Fruit fly (Drosophila melanogaster) whole organism, pupa: ENCODE results near the gene Bet1.

Experiments used
- CG10348 ChIP-seq: fragments of 200-800 bp; sonication (Bioruptor generic); IDR thresholded peaks from 2 replicates; pipeline ENCODE4 v1.3.6; 2022; ENCODE audit warnings: missing biosample characterization, missing genetic modification characterization
- CG12605 ChIP-seq: fragments of 200-800 bp; sonication (Bioruptor generic); IDR thresholded peaks from 2 replicates; pipeline ENCODE4 v1.3.6; 2022; ENCODE audit warnings: missing biosample characterization, missing genetic modification characterization
- CG13204 ChIP-seq: fragments of 200-800 bp; sonication (Bioruptor generic); optimal IDR thresholded peaks from 2 replicates; lab custom pipeline; 2018; ENCODE audit warnings: missing biosample characterization, mild to moderate bottlenecking, missing genetic modification characterization, moderate library complexity
- CG14655 ChIP-seq: fragments of 200-800 bp; sonication (Bioruptor generic); optimal IDR thresholded peaks from 3 replicates; lab custom pipeline; 2017; ENCODE audit warnings: mild to moderate bottlenecking, missing biosample characterization, missing genetic modification reagents, missing genetic modification characterization
- CG15710 ChIP-seq: fragments of 200-800 bp; sonication (Bioruptor generic); optimal IDR thresholded peaks from 2 replicates; lab custom pipeline; 2018; ENCODE audit warnings: missing biosample characterization, mild to moderate bottlenecking, missing genetic modification characterization, moderate library complexity
- CG17806 ChIP-seq: fragments of 200-800 bp; sonication (Bioruptor generic); optimal IDR thresholded peaks from 2 replicates; lab custom pipeline; 2018; ENCODE audit warnings: missing biosample characterization, mild to moderate bottlenecking, missing genetic modification characterization, moderate library complexity
- CG32121 ChIP-seq: fragments of 200-800 bp; sonication (Bioruptor generic); IDR thresholded peaks from 2 replicates; pipeline ENCODE4 v1.3.6; 2022; ENCODE audit warnings: missing biosample characterization, missing genetic modification characterization
- CG34367 ChIP-seq: fragments of 200-800 bp; sonication (Bioruptor generic); optimal IDR thresholded peaks from 2 replicates; lab custom pipeline; 2018; ENCODE audit warnings: missing biosample characterization, mild to moderate bottlenecking, missing genetic modification characterization
- CG4496 ChIP-seq: fragments of 200-800 bp; sonication (Bioruptor generic); IDR thresholded peaks from 3 replicates; pipeline ENCODE4 v1.3.6; 2022; ENCODE audit warnings: missing biosample characterization, missing genetic modification characterization
- CG8159 ChIP-seq: fragments of 200-800 bp; sonication (Bioruptor generic); optimal IDR thresholded peaks from 3 replicates; lab custom pipeline; 2018; ENCODE audit warnings: missing biosample characterization, mild to moderate bottlenecking, missing genetic modification characterization, moderate library complexity
- CG8301 ChIP-seq: fragments of 200-800 bp; sonication (Bioruptor generic); optimal IDR thresholded peaks from 2 replicates; lab custom pipeline; 2018; ENCODE audit warnings: missing biosample characterization, mild to moderate bottlenecking, missing genetic modification characterization
- CG9948 ChIP-seq: fragments of 200-800 bp; sonication (Bioruptor generic); optimal IDR thresholded peaks from 2 replicates; lab custom pipeline; 2018; ENCODE audit warnings: missing biosample characterization, mild to moderate bottlenecking, missing genetic modification characterization, moderate library complexity
- D1 ChIP-seq: fragments of 200-800 bp; sonication (Bioruptor generic); optimal IDR thresholded peaks from 2 replicates; lab custom pipeline; 2018; ENCODE audit warnings: missing biosample characterization, mild to moderate bottlenecking, missing genetic modification characterization, moderate library complexity
- EcR ChIP-seq: fragments of 200-800 bp; sonication (Bioruptor generic); optimal IDR thresholded peaks from 3 replicates; lab custom pipeline; 2019; ENCODE audit warnings: missing biosample characterization, missing genetic modification characterization, mild to moderate bottlenecking, moderate library complexity, missing genetic modification reagents
- Ets98B ChIP-seq: fragments of 200-800 bp; sonication (Bioruptor generic); IDR thresholded peaks from 2 replicates; pipeline ENCODE4 v1.3.6; 2022; ENCODE audit warnings: missing biosample characterization, missing genetic modification characterization
- Pif1A ChIP-seq: fragments of 200-800 bp; sonication (Bioruptor generic); optimal IDR thresholded peaks from 3 replicates; lab custom pipeline; 2016; ENCODE audit warnings: missing biosample characterization, missing genetic modification characterization
- Pif1B ChIP-seq: fragments of 200-800 bp; sonication (Bioruptor generic); optimal IDR thresholded peaks from 3 replicates; lab custom pipeline; 2016; ENCODE audit warnings: missing biosample characterization, missing genetic modification characterization
- Snoo ChIP-seq: fragments of 200-800 bp; sonication (Bioruptor generic); optimal IDR thresholded peaks from 3 replicates; lab custom pipeline; 2017; ENCODE audit warnings: missing biosample characterization, mild to moderate bottlenecking, missing genetic modification characterization, inconsistent platforms
- fd96Ca ChIP-seq: fragments of 200-800 bp; sonication (Bioruptor generic); IDR thresholded peaks from 3 replicates; pipeline ENCODE4 v1.3.6; 2022; ENCODE audit warnings: missing biosample characterization, missing genetic modification characterization
- gl ChIP-seq: fragments of 200-800 bp; sonication (Bioruptor generic); optimal IDR thresholded peaks from 2 replicates; lab custom pipeline; 2018; ENCODE audit warnings: missing biosample characterization, mild to moderate bottlenecking, missing genetic modification characterization
- rn ChIP-seq: fragments of 200-800 bp; sonication (Bioruptor generic); IDR thresholded peaks from 2 replicates; pipeline ENCODE4 v1.3.6; 2022; ENCODE audit warnings: missing biosample characterization, missing genetic modification characterization

Bet1 gene

DNA sequence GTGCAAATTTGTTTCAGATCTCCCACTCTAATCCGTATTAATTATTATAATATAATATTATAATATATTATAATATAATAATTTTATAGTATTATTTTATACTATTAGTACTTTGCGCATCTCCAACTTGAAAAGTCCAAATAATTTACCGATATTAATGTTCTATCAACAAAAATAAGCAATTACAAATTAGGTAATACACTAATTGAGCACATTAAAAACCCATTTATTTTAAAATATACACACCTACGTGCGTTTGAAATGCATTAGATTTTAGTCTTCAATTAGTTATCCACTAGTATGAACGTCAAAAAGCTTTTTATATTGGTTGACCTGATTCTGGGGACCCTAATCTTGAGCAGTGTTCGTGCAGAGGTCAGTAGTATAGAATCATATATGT, 25.1 kb upstream of the Bet1 start, which contains the start of gene CG33647:
CG33647 (plus strand) TSS at position 301 of the 400 bp plus-strand sequence.
- TF ChIP-seq CG4496 (GFP tag; lab: Robert Waterston, UW) (no peak), CG17806 (tag; lab: Kevin White, UChicago) (no peak), CG15710 (tag; lab: Kevin White, UChicago) (no peak), rn (GFP tag; lab: Robert Waterston, UW) (no peak), fd96Ca (GFP tag; lab: Robert Waterston, UW) (no peak), CG14655 (no peak), CG10348 (GFP tag; lab: Robert Waterston, UW) (no peak), Pif1B (GFP tag; lab: Kevin White, UChicago) (no peak), CG13204 (no peak), CG12605 (GFP tag; lab: Robert Waterston, UW) (no peak), CG9948 (tag; lab: Kevin White, UChicago) (no peak)
- TF ChIP-seq, all 21 proteins: peak for 0

DNA sequence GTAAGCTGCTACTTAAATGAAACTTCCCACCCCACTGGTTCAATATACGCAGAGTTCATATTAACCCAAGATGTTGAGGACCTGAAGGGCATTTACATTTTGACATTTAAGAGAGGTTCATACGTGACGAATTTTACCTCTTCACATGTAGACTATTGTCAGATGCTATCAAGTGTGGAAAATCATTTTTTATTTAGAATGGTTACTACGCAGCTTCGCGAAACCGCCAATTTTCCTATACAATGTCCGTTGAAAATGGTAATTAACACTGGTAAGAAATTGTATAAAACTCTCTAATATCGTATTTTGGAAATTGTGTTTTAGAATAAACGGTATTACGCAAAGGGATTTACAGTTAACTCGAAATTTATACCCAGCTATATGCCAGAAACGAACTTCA, 24.6 kb upstream of the Bet1 start:
- no peak for TF ChIP-seq CG32121 (GFP tag; lab: Robert Waterston, UW)
- no peak for TF ChIP-seq CG9948 (tag; lab: Kevin White, UChicago)
- TF ChIP-seq CG8159 (tag; lab: Kevin White, UChicago), result no peak
- no peak for TF ChIP-seq CG4496 (GFP tag; lab: Robert Waterston, UW)
- TF ChIP-seq CG17806 (tag; lab: Kevin White, UChicago), result no peak
- TF ChIP-seq EcR (GFP tag; lab: Kevin White, UChicago), result no peak
- no peak for TF ChIP-seq CG12605 (GFP tag; lab: Robert Waterston, UW)
- no peak for TF ChIP-seq Pif1B (GFP tag; lab: Kevin White, UChicago)
- TF ChIP-seq CG15710 (tag; lab: Kevin White, UChicago), result no peak
- no peak for TF ChIP-seq CG10348 (GFP tag; lab: Robert Waterston, UW)
- no peak for TF ChIP-seq Pif1A (GFP tag; lab: Kevin White, UChicago)
- TF ChIP-seq fd96Ca (GFP tag; lab: Robert Waterston, UW), result no peak
- TF ChIP-seq CG8301 (tag; lab: Kevin White, UChicago), result no peak
- no peak for TF ChIP-seq CG34367 (tag; lab: Kevin White, UChicago)
- TF ChIP-seq CG14655, result no peak
- no peak for TF ChIP-seq Ets98B (GFP tag; lab: Robert Waterston, UW)
- TF ChIP-seq D1 (tag; lab: Kevin White, UChicago), result no peak
- no peak for TF ChIP-seq Snoo

DNA sequence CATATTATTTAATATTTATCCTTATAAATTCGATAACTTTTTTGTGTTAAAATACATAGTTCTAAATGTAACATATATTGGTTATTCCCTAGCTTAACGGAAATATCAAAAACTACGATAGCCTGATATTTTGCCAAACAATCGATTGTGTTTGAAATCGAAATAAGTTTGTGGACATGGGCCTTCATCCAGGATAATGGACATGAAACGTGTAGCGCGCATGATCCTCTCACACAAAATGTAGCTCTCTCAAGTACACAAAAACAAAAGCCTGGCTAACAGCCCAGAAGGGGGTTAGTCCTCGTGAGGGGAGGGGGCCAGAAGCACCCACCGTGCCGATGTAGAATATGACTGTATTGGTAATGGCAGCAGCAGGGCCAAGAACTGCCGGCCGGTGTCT, 23.4 kb upstream of the Bet1 start:
- TF ChIP-seq CG32121 (GFP tag; lab: Robert Waterston, UW) (no peak), CG12605 (GFP tag; lab: Robert Waterston, UW) (no peak), CG4496 (GFP tag; lab: Robert Waterston, UW) (no peak), CG34367 (tag; lab: Kevin White, UChicago) (no peak), CG13204 (no peak)

- TF ChIP-seq CG34367 (tag; lab: Kevin White, UChicago), result no peak
- no peak for TF ChIP-seq Ets98B (GFP tag; lab: Robert Waterston, UW)
- TF ChIP-seq gl, result no peak
- TF ChIP-seq CG10348 (GFP tag; lab: Robert Waterston, UW), result no peak
- no peak for TF ChIP-seq D1 (tag; lab: Kevin White, UChicago)
- no peak for TF ChIP-seq CG13204
- no peak for TF ChIP-seq CG8159 (tag; lab: Kevin White, UChicago)
- no peak for TF ChIP-seq fd96Ca (GFP tag; lab: Robert Waterston, UW)
- TF ChIP-seq rn (GFP tag; lab: Robert Waterston, UW), result no peak
- no peak for TF ChIP-seq CG17806 (tag; lab: Kevin White, UChicago)
- no peak for TF ChIP-seq Pif1B (GFP tag; lab: Kevin White, UChicago)
- no peak for TF ChIP-seq Pif1A (GFP tag; lab: Kevin White, UChicago)
- TF ChIP-seq CG4496 (GFP tag; lab: Robert Waterston, UW), result no peak
- TF ChIP-seq CG15710 (tag; lab: Kevin White, UChicago), result no peak
- no peak for TF ChIP-seq CG14655
- TF ChIP-seq CG12605 (GFP tag; lab: Robert Waterston, UW), result no peak
Observed at dm6 chr3L:19251643-19252042, 9.6 kb upstream of the Bet1 start.

- TF ChIP-seq Ets98B (GFP tag; lab: Robert Waterston, UW) (no peak; the same call in 1 of the 2 replicates), CG34367 (tag; lab: Kevin White, UChicago) (peak; percentile 20), CG17806 (tag; lab: Kevin White, UChicago) (peak; percentile 13), Pif1A (GFP tag; lab: Kevin White, UChicago) (no peak), EcR (GFP tag; lab: Kevin White, UChicago) (no peak), D1 (tag; lab: Kevin White, UChicago) (peak; percentile 24), CG15710 (tag; lab: Kevin White, UChicago) (peak; percentile 56), Snoo (peak; percentile 34), rn (GFP tag; lab: Robert Waterston, UW) (no peak), CG4496 (GFP tag; lab: Robert Waterston, UW) (peak; percentile 55; the same call in 2 of the 3 replicates), CG32121 (GFP tag; lab: Robert Waterston, UW) (no peak)
Observed at dm6 chr3L:19254715-19255428, 6.3 kb upstream of the Bet1 start, which contains the start of the genes mRpL21 and rept. Gene mRpL21 (minus strand): TSS chr3L:19255061. Gene rept (plus strand): TSS chr3L:19255340.

DNA sequence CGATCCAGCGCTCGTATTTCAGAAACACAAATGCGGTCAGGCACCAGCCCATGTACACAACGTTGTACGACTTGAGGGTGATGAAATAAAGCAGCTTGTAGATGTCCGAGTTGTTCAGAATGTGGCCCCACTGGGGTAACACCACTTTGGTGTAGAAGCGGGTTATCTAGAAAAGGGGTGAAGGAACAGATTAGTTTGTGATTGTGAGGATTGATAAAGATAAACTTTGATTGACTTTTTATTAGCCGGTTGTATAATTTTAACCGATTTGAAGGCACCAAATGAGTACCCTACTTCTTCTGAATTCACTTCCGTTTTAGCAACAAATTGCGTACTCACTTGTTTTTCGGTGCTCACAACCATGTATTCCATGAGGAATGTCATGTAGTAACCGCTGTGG, 3.0 kb upstream of the Bet1 start:
- TF ChIP-seq Pif1A (GFP tag; lab: Kevin White, UChicago) (no peak), Ets98B (GFP tag; lab: Robert Waterston, UW) (no peak), CG12605 (GFP tag; lab: Robert Waterston, UW) (no peak), CG13204 (no peak), CG15710 (tag; lab: Kevin White, UChicago) (no peak), CG8159 (tag; lab: Kevin White, UChicago) (no peak), D1 (tag; lab: Kevin White, UChicago) (no peak), CG4496 (GFP tag; lab: Robert Waterston, UW) (no peak), CG17806 (tag; lab: Kevin White, UChicago) (no peak), Pif1B (GFP tag; lab: Kevin White, UChicago) (no peak), CG9948 (tag; lab: Kevin White, UChicago) (no peak), rn (GFP tag; lab: Robert Waterston, UW) (no peak)
